Worm (Caenorhabditis elegans) whole organism, early embryonic: ENCODE results near the gene cest-8.

Experiments used
- ceh-13 ChIP-seq: fragments of 200-800 bp; sonication (Bioruptor generic); optimal IDR thresholded peaks from 2 replicates; lab custom pipeline; 2018; ENCODE audit warnings: mild to moderate bottlenecking, missing genetic modification characterization, missing compliant biosample characterization
- ets-7 ChIP-seq: sonication (generic microtip); optimal IDR thresholded peaks from 2 replicates; lab custom pipeline; 2016; ENCODE audit warnings: missing genotype, missing genetic modification characterization, missing compliant biosample characterization
- pes-1 ChIP-seq: fragments of 200-800 bp; sonication (Bioruptor generic); IDR thresholded peaks from 2 replicates; pipeline ENCODE4 v1.3.6; 2022; ENCODE audit warnings: missing genetic modification reagents, missing genetic modification characterization, missing compliant biosample characterization
- scrt-1 ChIP-seq: fragments of 200-800 bp; sonication (Bioruptor generic); IDR thresholded peaks from 2 replicates; pipeline ENCODE4 v1.3.6; 2022; ENCODE audit warnings: missing genetic modification characterization, missing compliant biosample characterization
- tbx-11 ChIP-seq: fragments of 200-800 bp; sonication (Bioruptor generic); IDR thresholded peaks from 2 replicates; pipeline ENCODE4 v1.3.6; 2022; ENCODE audit warnings: missing genetic modification characterization, missing compliant biosample characterization

- no peak for TF ChIP-seq ceh-13
- TF ChIP-seq tbx-11 (GFP tag; lab: Robert Waterston, UW), result no peak
- no peak for TF ChIP-seq scrt-1 (GFP tag; lab: Robert Waterston, UW)
- no peak for TF ChIP-seq ets-7
- TF ChIP-seq pes-1, result no peak
These were observed 32.7 kb downstream of the cest-8 start for ce11 chrX:12252189-12252588.
